Worm (Caenorhabditis elegans): ENCODE results near the gene Y43F8B.10.

Y43F8B.10 gene

DNA sequence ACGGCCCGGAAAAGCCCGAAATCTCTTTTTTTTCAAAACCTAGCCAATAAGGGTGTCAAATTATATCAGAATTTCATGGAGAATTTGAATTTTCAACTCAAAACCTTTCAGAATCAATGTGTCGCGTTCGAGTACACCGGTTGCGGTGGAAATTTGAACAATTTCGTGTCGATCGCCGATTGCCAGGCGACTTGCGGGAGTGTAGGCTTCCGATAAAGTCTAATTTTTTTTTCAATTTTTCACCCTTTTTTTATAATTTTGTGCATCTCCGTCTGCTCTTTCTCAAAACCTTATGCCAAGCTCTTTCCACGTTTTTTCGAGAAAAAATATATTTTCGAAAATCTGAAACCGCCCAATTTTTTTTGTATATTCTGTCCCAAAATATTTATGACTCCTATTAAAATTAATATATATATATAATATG lies 45.3 kb downstream of the Y43F8B.10 start (continued):
- no peak for TF ChIP-seq hlh-30 (tag; optimal IDR thresholded peaks at IDR 0.05; ENCODE audit: insufficient read depth)
- no peak for TF ChIP-seq daf-12 (tag; optimal IDR thresholded peaks at IDR 0.05)
- TF ChIP-seq lin-38 (GFP tag; IDR thresholded peaks at IDR 0.05): peak; percentile 63
- no peak for TF ChIP-seq gei-8 (GFP tag; optimal IDR thresholded peaks at IDR 0.05)
- TF ChIP-seq nhr-111 (GFP tag; optimal IDR thresholded peaks at IDR 0.05): no peak
- TF ChIP-seq zip-2 (tag; optimal IDR thresholded peaks at IDR 0.05): no peak
- no peak for TF ChIP-seq daf-19 (GFP tag; conservative IDR thresholded peaks at IDR 0.05)
- TF ChIP-seq nhr-11 (tag; optimal IDR thresholded peaks at IDR 0.05): no peak
- TF ChIP-seq mep-1 (tag; optimal IDR thresholded peaks at IDR 0.05): no peak
- TF ChIP-seq nhr-102 (tag; optimal IDR thresholded peaks at IDR 0.05): peak; percentile 45
- TF ChIP-seq ceh-32 (tag; optimal IDR thresholded peaks at IDR 0.05; ENCODE audit: poor library complexity): no peak
- no peak for TF ChIP-seq lin-15B (tag; optimal IDR thresholded peaks at IDR 0.05)
- TF ChIP-seq lim-7 (GFP tag; IDR thresholded peaks at IDR 0.05): 0 out of 2 replicates have a peak, but pooled peaks have one; percentile 37
- TF ChIP-seq lin-29 (GFP tag; IDR thresholded peaks at IDR 0.05): 0 out of 2 replicates have a peak, but pooled peaks have one; percentile 8
- no peak for TF ChIP-seq skn-1 (tag; optimal IDR thresholded peaks at IDR 0.05)
- TF ChIP-seq vab-7 (GFP tag; IDR thresholded peaks at IDR 0.05): peak; percentile 72
- no peak for TF ChIP-seq nhr-25 (tag; optimal IDR thresholded peaks at IDR 0.05; ENCODE audit: borderline replicate concordance, insufficient read depth)
- no peak for TF ChIP-seq R02D3.7 (tag; optimal IDR thresholded peaks at IDR 0.05)
- TF ChIP-seq lin-39 (tag; optimal IDR thresholded peaks at IDR 0.05): no peak
- no peak for TF ChIP-seq unc-39 (tag; optimal IDR thresholded peaks at IDR 0.05)
- TF ChIP-seq jun-1 (tag; optimal IDR thresholded peaks at IDR 0.05): no peak
- TF ChIP-seq mes-2 (tag; optimal IDR thresholded peaks at IDR 0.05; ENCODE audit: poor library complexity, severe bottlenecking): peak; percentile 17
- peak; percentile 8 for TF ChIP-seq rbr-2 (tag; optimal IDR thresholded peaks at IDR 0.05)
- TF ChIP-seq mdl-1 (tag; optimal IDR thresholded peaks at IDR 0.05): no peak
- TF ChIP-seq dmd-6 (GFP tag; IDR thresholded peaks at IDR 0.05): 0 out of 2 replicates have a peak, but pooled peaks have one; percentile 29
- no peak for TF ChIP-seq Y75B8A.6 (GFP tag; IDR thresholded peaks at IDR 0.05)
- no peak for TF ChIP-seq unc-130 (GFP tag; optimal IDR thresholded peaks at IDR 0.05)
- TF ChIP-seq zfp-3 (GFP tag; conservative IDR thresholded peaks at IDR 0.05): peak; percentile 81; the same call in 1 of the 2 replicates
- TF ChIP-seq nhr-10 (tag; optimal IDR thresholded peaks at IDR 0.05): no peak
- no peak for TF ChIP-seq ZK546.5 (tag; optimal IDR thresholded peaks at IDR 0.05)
- peak; percentile 31 for TF ChIP-seq hlh-11 (tag; optimal IDR thresholded peaks at IDR 0.05)
- TF ChIP-seq F49E8.2 (tag; optimal IDR thresholded peaks at IDR 0.05; ENCODE audit: borderline replicate concordance): no peak
- no peak for TF ChIP-seq nhr-77 (tag; optimal IDR thresholded peaks at IDR 0.05)
- TF ChIP-seq D1046.2 (GFP tag; IDR thresholded peaks at IDR 0.05): peak; percentile 82
- TF ChIP-seq nhr-48 (tag; optimal IDR thresholded peaks at IDR 0.05): peak; percentile 21
- TF ChIP-seq mdt-29 (GFP tag; IDR thresholded peaks at IDR 0.05): 0 out of 2 replicates have a peak, but pooled peaks have one; percentile 58
- peak; percentile 39; the same call in 1 of the 2 replicates for TF ChIP-seq saeg-2 (GFP tag; IDR thresholded peaks at IDR 0.05)
- no peak for TF ChIP-seq aly-2 (tag; optimal IDR thresholded peaks at IDR 0.05)
- TF ChIP-seq fkh-10 (GFP tag; optimal IDR thresholded peaks at IDR 0.05): no peak
- no peak for TF ChIP-seq ces-1 (GFP tag; optimal IDR thresholded peaks at IDR 0.05)
- no peak for TF ChIP-seq madf-5 (GFP tag; IDR thresholded peaks at IDR 0.05)
- TF ChIP-seq tag-97 (GFP tag; IDR thresholded peaks at IDR 0.05): no peak
- peak; percentile 66 for TF ChIP-seq Y5F2A.4 (GFP tag; optimal IDR thresholded peaks at IDR 0.05)
- TF ChIP-seq ama-1 (optimal IDR thresholded peaks at IDR 0.05): no peak
- no peak for TF ChIP-seq zip-11 (GFP tag; IDR thresholded peaks at IDR 0.05)
- no peak for TF ChIP-seq cey-2 (tag; optimal IDR thresholded peaks at IDR 0.05; ENCODE audit: borderline replicate concordance, insufficient read depth)
- TF ChIP-seq daf-16 (GFP tag; optimal IDR thresholded peaks at IDR 0.05): no peak
- TF ChIP-seq daf-16 (tag; optimal IDR thresholded peaks at IDR 0.05): no peak
- TF ChIP-seq php-3 (GFP tag; IDR thresholded peaks at IDR 0.05): peak; percentile 86
- peak; percentile 62; the same call in 1 of the 2 replicates for TF ChIP-seq ZK337.2 (GFP tag; IDR thresholded peaks at IDR 0.05)
- TF ChIP-seq Y48G9A.11 (GFP tag; IDR thresholded peaks at IDR 0.05): peak; percentile 20; the same call in 1 of the 2 replicates

Measured in whole organism, L4 larva.